Fruit fly (Drosophila melanogaster): ENCODE data around the gene rdgA.

rdgA gene

DNA sequence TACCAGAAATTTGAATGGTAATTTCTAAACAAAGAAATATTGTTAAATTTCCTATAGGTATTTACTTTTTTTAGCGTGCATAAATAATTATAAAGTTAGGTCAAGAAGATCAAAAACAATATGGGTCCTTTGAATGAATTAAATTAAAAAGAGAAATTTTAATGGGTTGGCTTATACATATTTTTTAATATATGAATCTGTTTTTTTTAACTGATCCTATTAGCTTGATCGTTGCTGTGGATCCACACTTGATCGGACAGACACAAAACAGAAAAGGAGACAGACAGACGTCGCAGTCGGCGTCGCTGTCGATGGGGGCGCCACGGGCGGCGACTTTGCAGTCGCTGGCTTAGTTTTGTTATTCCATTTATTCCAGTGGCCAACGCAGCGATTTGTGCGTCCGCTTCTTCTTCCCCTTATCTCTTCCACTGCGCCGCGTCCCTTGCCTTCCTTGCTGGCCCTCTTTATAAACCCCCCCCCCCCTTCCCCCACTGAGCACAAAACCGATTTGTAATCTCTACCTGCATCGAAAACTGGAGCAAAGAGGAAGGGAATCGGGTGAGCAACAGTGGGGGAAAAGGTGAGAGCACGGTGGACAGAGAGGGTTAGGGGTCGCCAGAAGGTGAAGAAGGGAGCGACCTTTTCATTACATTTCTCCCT is 141.0 kb downstream of the rdgA start (continued):
- TF ChIP-seq Nf-YC (tag; optimal IDR thresholded peaks at IDR 0.05): peak; percentile 55
- TF ChIP-seq CG30020 (tag; optimal IDR thresholded peaks at IDR 0.05): peak; percentile 35
- peak; percentile 72 for TF ChIP-seq Blimp-1 (GFP tag; optimal IDR thresholded peaks at IDR 0.05)
- no peak for TF ChIP-seq slbo (GFP tag; IDR thresholded peaks at IDR 0.05)
- no peak for TF ChIP-seq hbn (GFP tag; IDR thresholded peaks at IDR 0.05; ENCODE audit: partially characterized antibody)
- no peak for TF ChIP-seq her (GFP tag; optimal IDR thresholded peaks at IDR 0.05)
- peak; percentile 57 for TF ChIP-seq odd (GFP tag; optimal IDR thresholded peaks at IDR 0.05)
- peak; percentile 32 for TF ChIP-seq Fer3 (tag; optimal IDR thresholded peaks at IDR 0.05)
- TF ChIP-seq fd64A (GFP tag; optimal IDR thresholded peaks at IDR 0.05): no peak
- TF ChIP-seq al (GFP tag; IDR thresholded peaks at IDR 0.05): no peak
- TF ChIP-seq fd102C (GFP tag; optimal IDR thresholded peaks at IDR 0.05): no peak
- TF ChIP-seq crp (GFP tag; optimal IDR thresholded peaks at IDR 0.05): peak in 1 of 2 experiments; percentile 4
- TF ChIP-seq Max (GFP tag; optimal IDR thresholded peaks at IDR 0.05): no peak
- TF ChIP-seq CG11247 (GFP tag; IDR thresholded peaks at IDR 0.05): no peak
- TF ChIP-seq CG6272 (GFP tag; IDR thresholded peaks at IDR 0.05): no peak
- no peak for TF ChIP-seq CG11456 (GFP tag; IDR thresholded peaks at IDR 0.05)
- TF ChIP-seq exex (tag; optimal IDR thresholded peaks at IDR 0.05): no peak
- no peak for TF ChIP-seq CG8944 (GFP tag; optimal IDR thresholded peaks at IDR 0.05)
- TF ChIP-seq Side (GFP tag; optimal IDR thresholded peaks at IDR 0.05): no peak
- no peak for TF ChIP-seq Ets97D (GFP tag; optimal IDR thresholded peaks at IDR 0.05)
- TF ChIP-seq trem (tag; optimal IDR thresholded peaks at IDR 0.05): peak; percentile 75
- TF ChIP-seq ara (GFP tag; IDR thresholded peaks at IDR 0.05): peak; percentile 62; the same call in 1 of the 2 replicates
- no peak for TF ChIP-seq cas (GFP tag; IDR thresholded peaks at IDR 0.05)
- TF ChIP-seq Dip2 (GFP tag; IDR thresholded peaks at IDR 0.05): no peak
- no peak for TF ChIP-seq shn (GFP tag; optimal IDR thresholded peaks at IDR 0.05)
- peak; percentile 84 for TF ChIP-seq Xrp1 (GFP tag; IDR thresholded peaks at IDR 0.05)
- peak; percentile 31 for TF ChIP-seq CG11723 (GFP tag; optimal IDR thresholded peaks at IDR 0.05)
- TF ChIP-seq CG2120 (GFP tag; optimal IDR thresholded peaks at IDR 0.05): peak; percentile 20
- no peak for TF ChIP-seq Elba2 (GFP tag; optimal IDR thresholded peaks at IDR 0.05)
- peak; percentile 99 for TF ChIP-seq crol (GFP tag; IDR thresholded peaks at IDR 0.05)
- TF ChIP-seq CG1024 (GFP tag; IDR thresholded peaks at IDR 0.05): no peak
- no peak for TF ChIP-seq sc (optimal IDR thresholded peaks at IDR 0.05)
- TF ChIP-seq sc (GFP tag; optimal IDR thresholded peaks at IDR 0.05): peak; percentile 60
- TF ChIP-seq CG12236 (GFP tag; optimal IDR thresholded peaks at IDR 0.05): no peak
- peak; percentile 12 for TF ChIP-seq CG2116 (GFP tag; optimal IDR thresholded peaks at IDR 0.05)
- peak; percentile 39 for TF ChIP-seq CG18476 (GFP tag; optimal IDR thresholded peaks at IDR 0.05)
- TF ChIP-seq Mrtf (GFP tag; IDR thresholded peaks at IDR 0.05): no peak
- TF ChIP-seq Ets65A (GFP tag): peak; percentile 92
- no peak for TF ChIP-seq slp2 (GFP tag; optimal IDR thresholded peaks at IDR 0.05)
- TF ChIP-seq prd (optimal IDR thresholded peaks at IDR 0.05): no peak
- peak; percentile 59; the same call in 2 of the 3 replicates for TF ChIP-seq prd (GFP tag; IDR thresholded peaks at IDR 0.05)
- TF ChIP-seq stc (GFP tag; IDR thresholded peaks at IDR 0.05): peak; percentile 68
- TF ChIP-seq sr (GFP tag; IDR thresholded peaks at IDR 0.05): no peak
- TF ChIP-seq tx (GFP tag; optimal IDR thresholded peaks at IDR 0.05): no peak
- TF ChIP-seq Spps (tag; optimal IDR thresholded peaks at IDR 0.05): peak; percentile 65
- TF ChIP-seq ase (GFP tag; IDR thresholded peaks at IDR 0.05): no peak
- TF ChIP-seq salm (tag; optimal IDR thresholded peaks at IDR 0.05): peak; percentile 70
- no peak for TF ChIP-seq HHEX (GFP tag; optimal IDR thresholded peaks at IDR 0.05)
- TF ChIP-seq Trl (optimal IDR thresholded peaks at IDR 0.05): peak in 1 of 2 experiments; percentile 8
- no peak for TF ChIP-seq Trl (GFP tag; optimal IDR thresholded peaks at IDR 0.05)
- TF ChIP-seq CG13123 (GFP tag; optimal IDR thresholded peaks at IDR 0.05): no peak
- peak; percentile 3 for TF ChIP-seq Antp (GFP tag; optimal IDR thresholded peaks at IDR 0.05)

Data from whole organism, embryonic.